Worm (Caenorhabditis elegans) whole organism, mixed stage, embryonic: ENCODE results near the gene C49F5.6.

Experiments
- M03D4.4 ChIP-seq: sonication (generic microtip); optimal IDR thresholded peaks from 2 replicates; lab custom pipeline; 2017; ENCODE audit warnings: mild to moderate bottlenecking, missing genetic modification characterization, missing compliant biosample characterization
- bed-3 ChIP-seq: fragments of 200-800 bp; sonication (Bioruptor generic); optimal IDR thresholded peaks from 3 replicates; lab custom pipeline; 2018; ENCODE audit warnings: mild to moderate bottlenecking, missing genetic modification characterization, moderate library complexity, missing compliant biosample characterization
- blmp-1 ChIP-seq: fragments of 150-350 bp; optimal IDR thresholded peaks from 2 replicates; lab custom pipeline; 2014; ENCODE audit warnings: missing biosample characterization, missing genetic modification characterization
- ceh-39 ChIP-seq: fragments of 150-350 bp; optimal IDR thresholded peaks from 2 replicates; lab custom pipeline; 2014; ENCODE audit warnings: missing biosample characterization, missing genetic modification characterization
- ceh-43 ChIP-seq: fragments of 200-800 bp; sonication (Bioruptor generic); optimal IDR thresholded peaks from 2 replicates; lab custom pipeline; 2018; ENCODE audit warnings: mild to moderate bottlenecking, missing genetic modification characterization, moderate library complexity, missing compliant biosample characterization
- ceh-83 ChIP-seq: fragments of 200-800 bp; sonication (Bioruptor generic); optimal IDR thresholded peaks from 2 replicates; lab custom pipeline; 2018; ENCODE audit warnings: mild to moderate bottlenecking, missing genetic modification characterization, missing compliant biosample characterization
- ces-1 ChIP-seq: fragments of 150-350 bp; optimal IDR thresholded peaks from 2 replicates; lab custom pipeline; 2014; ENCODE audit warnings: missing biosample characterization, missing genetic modification reagents, missing genetic modification characterization
- cnd-1 ChIP-seq: fragments of 200-800 bp; sonication (Bioruptor generic); optimal IDR thresholded peaks from 2 replicates; lab custom pipeline; 2018; ENCODE audit warnings: mild to moderate bottlenecking, missing genetic modification characterization, missing compliant biosample characterization
- drap-1 ChIP-seq: fragments of 200-800 bp; sonication (Bioruptor generic); optimal IDR thresholded peaks from 3 replicates; lab custom pipeline; 2018; ENCODE audit warnings: mild to moderate bottlenecking, missing genetic modification characterization, missing compliant biosample characterization
- elt-1 ChIP-seq: sonication (generic microtip); optimal IDR thresholded peaks from 2 replicates; lab custom pipeline; 2017; ENCODE audit warnings: missing genetic modification characterization, mild to moderate bottlenecking, missing compliant biosample characterization, antibody characterized with exemption, moderate library complexity, borderline replicate concordance; ENCODE audit not compliant: insufficient read depth
- elt-3 ChIP-seq: fragments of 150-350 bp; optimal IDR thresholded peaks from 2 replicates; lab custom pipeline; 2014; ENCODE audit warnings: missing biosample characterization, missing genetic modification characterization
- flh-1 ChIP-seq: fragments of 200-800 bp; sonication (Bioruptor generic); optimal IDR thresholded peaks from 2 replicates; lab custom pipeline; 2018; ENCODE audit warnings: mild to moderate bottlenecking, missing genetic modification characterization, moderate library complexity, missing compliant biosample characterization
- ham-2 ChIP-seq: fragments of 200-800 bp; sonication (Bioruptor generic); optimal IDR thresholded peaks from 2 replicates; lab custom pipeline; 2018; ENCODE audit warnings: mild to moderate bottlenecking, missing genetic modification characterization, missing compliant biosample characterization
- hlh-1 ChIP-seq: fragments of 150-350 bp; optimal IDR thresholded peaks from 2 replicates; lab custom pipeline; 2014; ENCODE audit warnings: missing biosample characterization, missing genetic modification reagents, missing genetic modification characterization
- lin-13 ChIP-seq: fragments of 150-350 bp; optimal IDR thresholded peaks from 2 replicates; lab custom pipeline; 2014; ENCODE audit warnings: missing biosample characterization, missing genetic modification characterization
- lin-32 ChIP-seq: fragments of 200-800 bp; sonication (Bioruptor generic); optimal IDR thresholded peaks from 2 replicates; lab custom pipeline; 2018; ENCODE audit warnings: mild to moderate bottlenecking, missing genetic modification characterization, missing compliant biosample characterization
- lsy-2 ChIP-seq: fragments of 150-350 bp; optimal IDR thresholded peaks from 2 replicates; lab custom pipeline; 2014; ENCODE audit warnings: missing biosample characterization, missing genetic modification characterization
- mab-5 ChIP-seq: fragments of 150-350 bp; optimal IDR thresholded peaks from 2 replicates; lab custom pipeline; 2014; ENCODE audit warnings: missing biosample characterization, missing genetic modification characterization
- mep-1 ChIP-seq: fragments of 150-350 bp; optimal IDR thresholded peaks from 2 replicates; lab custom pipeline; 2017; ENCODE audit warnings: missing biosample characterization, missing genetic modification reagents, missing genetic modification characterization, inconsistent platforms
- mls-2 ChIP-seq: sonication (generic microtip); optimal IDR thresholded peaks from 2 replicates; lab custom pipeline; 2016; ENCODE audit warnings: mild to moderate bottlenecking, missing genetic modification characterization, moderate library complexity, missing compliant biosample characterization
- nhr-12 ChIP-seq: fragments of 150-350 bp; optimal IDR thresholded peaks from 2 replicates; lab custom pipeline; 2014; ENCODE audit warnings: missing biosample characterization, missing genetic modification characterization
- nhr-2 ChIP-seq: fragments of 150-350 bp; optimal IDR thresholded peaks from 2 replicates; lab custom pipeline; 2014; ENCODE audit warnings: missing biosample characterization, missing genetic modification characterization
- nhr-237 ChIP-seq: fragments of 150-350 bp; optimal IDR thresholded peaks from 2 replicates; lab custom pipeline; 2014; ENCODE audit warnings: missing biosample characterization, missing genetic modification characterization
- nhr-28 ChIP-seq: fragments of 150-350 bp; optimal IDR thresholded peaks from 2 replicates; lab custom pipeline; 2014; ENCODE audit warnings: missing biosample characterization, missing genetic modification characterization
- nhr-76 ChIP-seq: sonication (generic microtip); optimal IDR thresholded peaks from 2 replicates; lab custom pipeline; 2017; ENCODE audit warnings: missing biosample characterization, missing genetic modification characterization
- pha-4 ChIP-seq: fragments of 150-350 bp; optimal IDR thresholded peaks from 2 replicates; lab custom pipeline; 2018; ENCODE audit warnings: missing biosample characterization, missing genetic modification reagents, missing genetic modification characterization
- sem-2 ChIP-seq: fragments of 200-800 bp; sonication (Bioruptor generic); optimal IDR thresholded peaks from 2 replicates; lab custom pipeline; 2018; ENCODE audit warnings: mild to moderate bottlenecking, missing genetic modification characterization, missing compliant biosample characterization
- snpc-4 ChIP-seq: fragments of 150-350 bp; optimal IDR thresholded peaks from 2 replicates; lab custom pipeline; 2014; ENCODE audit warnings: missing biosample characterization, missing genetic modification characterization
- sptf-1 ChIP-seq: sonication (generic microtip); optimal IDR thresholded peaks from 2 replicates; lab custom pipeline; 2017; ENCODE audit warnings: mild to moderate bottlenecking, missing genetic modification characterization, moderate library complexity, missing compliant biosample characterization
- tbx-8 ChIP-seq: fragments of 200-800 bp; sonication (Bioruptor generic); optimal IDR thresholded peaks from 2 replicates; lab custom pipeline; 2018; ENCODE audit warnings: mild to moderate bottlenecking, missing genetic modification characterization, moderate library complexity, missing compliant biosample characterization
- unc-120 ChIP-seq: sonication (generic microtip); optimal IDR thresholded peaks from 2 replicates; lab custom pipeline; 2017; ENCODE audit warnings: missing genetic modification characterization, missing compliant biosample characterization; ENCODE audit not compliant: poor library complexity, severe bottlenecking
- unc-39 ChIP-seq: fragments of 150-350 bp; optimal IDR thresholded peaks from 2 replicates; lab custom pipeline; 2014; ENCODE audit warnings: missing biosample characterization, missing genetic modification characterization
- unc-62 ChIP-seq: fragments of 150-350 bp; optimal IDR thresholded peaks from 2 replicates; lab custom pipeline; 2014; ENCODE audit warnings: missing biosample characterization, missing genetic modification reagents, missing genetic modification characterization
- zip-8 ChIP-seq: fragments of 150-350 bp; optimal IDR thresholded peaks from 2 replicates; lab custom pipeline; 2014; ENCODE audit warnings: missing biosample characterization, missing genetic modification characterization
- ztf-11 ChIP-seq: fragments of 150-350 bp; optimal IDR thresholded peaks from 2 replicates; lab custom pipeline; 2014; ENCODE audit warnings: missing biosample characterization, missing genetic modification characterization

Gene C49F5.6

DNA sequence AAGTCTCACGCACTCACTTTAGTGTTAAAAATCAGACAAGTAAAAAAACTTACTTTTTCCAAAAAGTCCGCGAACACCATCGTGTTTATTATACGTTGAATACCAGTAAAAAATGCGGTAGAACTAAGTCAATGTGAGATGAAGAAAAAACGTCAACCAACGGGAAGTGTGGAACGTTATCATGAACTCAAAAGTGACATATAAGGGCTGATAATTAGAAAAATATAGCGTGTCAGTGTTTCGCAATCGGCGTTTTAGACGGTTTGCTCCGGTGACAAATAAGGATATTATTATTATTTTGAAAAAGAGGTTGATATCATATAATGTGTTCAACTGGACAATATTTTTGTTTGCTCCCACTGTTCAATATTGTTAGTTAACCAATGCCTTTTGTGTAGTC is 16.8 kb downstream of the C49F5.6 start:
- TF ChIP-seq nhr-12 (tag; lab: Kevin White, UChicago) = no peak
- TF ChIP-seq pha-4 (tag; lab: Kevin White, UChicago) = no peak
- TF ChIP-seq M03D4.4 (tag; lab: Kevin White, UChicago) = no peak
- no peak for TF ChIP-seq sem-2 (GFP tag; lab: Kevin White, UChicago)
- no peak for TF ChIP-seq unc-120 (tag; lab: Kevin White, UChicago)
- TF ChIP-seq unc-62 (GFP tag; lab: Kevin White, UChicago) = no peak
- no peak for TF ChIP-seq elt-1 (tag; lab: Kevin White, UChicago)
- TF ChIP-seq unc-39 (tag; lab: Kevin White, UChicago) = no peak
- no peak for TF ChIP-seq drap-1 (GFP tag; lab: Kevin White, UChicago)
- TF ChIP-seq mep-1 = no peak
- no peak for TF ChIP-seq ham-2 (GFP tag; lab: Kevin White, UChicago)
- TF ChIP-seq ceh-39 (tag; lab: Kevin White, UChicago) = no peak
- TF ChIP-seq cnd-1 (tag; lab: Kevin White, UChicago) = no peak
- TF ChIP-seq hlh-1 (tag; lab: Kevin White, UChicago) = no peak
- no peak for TF ChIP-seq ztf-11
- TF ChIP-seq lsy-2 (tag; lab: Kevin White, UChicago) = no peak
- TF ChIP-seq mab-5 (tag; lab: Kevin White, UChicago) = no peak
- TF ChIP-seq ces-1 (GFP tag; lab: Kevin White, UChicago) = no peak
- TF ChIP-seq, all 35 proteins: peak for 0

DNA sequence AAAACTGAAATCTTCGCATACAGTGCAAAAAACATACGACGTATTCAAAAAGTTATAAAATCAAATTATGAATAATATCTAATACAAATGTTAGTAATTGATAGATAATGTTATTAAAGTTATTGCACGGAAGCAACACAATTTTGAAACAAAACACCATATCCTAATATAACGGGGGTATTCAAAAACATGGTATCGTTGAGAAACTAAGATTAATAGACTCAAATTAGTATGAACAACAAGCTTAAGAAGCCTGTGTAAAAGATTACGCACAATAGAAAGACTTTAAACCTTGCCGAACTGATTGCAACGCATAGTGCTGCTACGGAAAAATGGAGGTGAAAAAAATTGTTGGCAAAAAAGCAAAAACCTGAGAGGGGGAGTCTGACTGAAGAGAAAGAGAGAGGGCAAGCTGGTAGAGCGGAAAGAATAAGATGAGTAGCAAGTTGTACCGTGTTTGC is 17.4 kb downstream of the C49F5.6 start, which contains the start of gene sma-5:
Gene sma-5 (minus strand): TSS at position 51 of the 461 bp plus-strand sequence.
- TF ChIP-seq ceh-83 (GFP tag; lab: Kevin White, UChicago) = no peak
- TF ChIP-seq hlh-1 (tag; lab: Kevin White, UChicago) = no peak

DNA sequence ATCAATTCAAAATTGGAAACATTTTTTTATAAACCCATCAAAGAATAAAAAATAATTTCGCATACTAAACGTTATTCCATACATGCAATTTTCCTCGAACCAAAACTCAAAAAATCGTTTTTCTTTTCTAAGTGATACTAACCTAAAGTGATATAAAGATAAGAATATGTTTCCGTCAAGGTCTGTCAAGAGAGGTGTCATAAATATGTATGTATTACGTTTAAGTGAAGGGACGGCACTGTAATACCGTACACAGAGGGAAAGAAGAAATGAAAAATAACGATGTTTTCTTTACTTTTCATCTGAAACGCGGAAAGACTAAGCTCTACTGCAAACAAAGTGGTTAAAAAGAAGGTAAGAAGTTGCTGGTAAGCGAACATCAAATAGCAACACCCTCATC is 18.4 kb downstream of the C49F5.6 start:
- TF ChIP-seq nhr-12 (tag; lab: Kevin White, UChicago) (no peak), snpc-4 (tag; lab: Kevin White, UChicago) (no peak)

DNA sequence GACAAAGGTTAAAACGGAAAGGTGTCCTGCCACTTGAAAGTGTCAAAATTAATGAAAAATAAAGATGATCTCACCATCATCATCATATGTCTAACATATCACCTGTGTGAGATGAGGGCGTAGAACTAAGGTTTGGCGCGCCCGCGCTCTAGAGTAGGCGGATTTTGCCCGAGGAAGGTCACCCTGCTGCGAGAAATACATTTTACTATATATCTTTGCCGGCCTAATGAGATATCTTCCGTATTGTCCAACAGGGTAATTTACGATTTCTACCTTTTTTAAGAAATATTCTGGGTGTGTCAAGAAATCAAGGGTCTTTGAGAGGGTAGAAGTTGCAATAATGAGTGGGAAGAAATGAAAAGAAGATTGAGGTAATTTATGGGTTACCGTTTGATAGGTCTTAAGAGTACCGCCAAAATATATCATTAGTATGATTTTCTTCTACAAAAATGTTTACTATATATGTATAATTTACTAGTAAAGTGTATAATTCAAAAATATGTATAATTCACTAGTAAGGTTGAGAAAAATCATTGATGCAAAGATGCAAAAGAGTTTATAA is 19.9 kb downstream of the C49F5.6 start:
- TF ChIP-seq M03D4.4 (tag; lab: Kevin White, UChicago) = no peak
- no peak for TF ChIP-seq nhr-76 (tag; lab: Kevin White, UChicago)
- TF ChIP-seq mep-1 = no peak
- TF ChIP-seq drap-1 (GFP tag; lab: Kevin White, UChicago) = no peak
- no peak for TF ChIP-seq snpc-4 (tag; lab: Kevin White, UChicago)
- TF ChIP-seq ham-2 (GFP tag; lab: Kevin White, UChicago) = no peak
- no peak for TF ChIP-seq unc-39 (tag; lab: Kevin White, UChicago)
- TF ChIP-seq mab-5 (tag; lab: Kevin White, UChicago) = no peak
- TF ChIP-seq nhr-28 = no peak
- TF ChIP-seq sptf-1 (tag; lab: Kevin White, UChicago) = no peak
- no peak for TF ChIP-seq lin-32
- TF ChIP-seq bed-3 (GFP tag; lab: Kevin White, UChicago) = no peak
- TF ChIP-seq unc-62 (GFP tag; lab: Kevin White, UChicago) = no peak
- TF ChIP-seq cnd-1 (tag; lab: Kevin White, UChicago) = no peak
- no peak for TF ChIP-seq lsy-2 (tag; lab: Kevin White, UChicago)
- no peak for TF ChIP-seq flh-1 (GFP tag; lab: Kevin White, UChicago)

DNA sequence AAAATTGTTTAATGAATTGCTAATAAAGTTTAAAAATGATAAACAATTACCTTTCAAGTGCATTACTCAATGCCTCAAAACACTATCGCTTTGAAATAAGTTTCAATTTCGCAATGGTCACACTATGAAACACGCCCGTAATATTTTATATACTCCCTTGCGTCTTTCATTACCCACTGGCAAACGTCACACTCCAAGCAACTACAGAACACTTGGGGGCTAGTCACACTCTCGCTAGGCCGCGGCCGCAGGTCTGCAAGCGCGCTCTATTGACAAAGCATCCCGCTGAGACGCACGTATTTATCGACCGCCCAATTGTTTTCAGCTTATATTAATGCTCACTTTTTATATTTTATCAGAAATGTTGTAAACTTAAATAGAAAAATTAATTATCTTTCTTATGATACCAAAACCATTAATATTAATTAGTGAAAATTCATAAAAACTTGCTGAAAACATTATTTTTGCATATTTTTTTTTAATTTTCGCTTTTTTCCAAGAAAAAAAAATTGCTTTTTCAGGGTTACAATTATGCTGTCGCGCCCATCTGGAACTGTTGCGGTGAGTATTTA is 29.9 kb downstream of the C49F5.6 start, which contains the start of the genes nmat-1 and ucr-2.1:
Gene nmat-1 (minus strand): TSS at position 136 of the 572 bp plus-strand sequence.
Gene ucr-2.1 (plus strand): TSS at position 522 of the 572 bp plus-strand sequence.
- TF ChIP-seq lin-32 (no peak), cnd-1 (tag; lab: Kevin White, UChicago) (no peak), lsy-2 (tag; lab: Kevin White, UChicago) (peak; percentile 39), ceh-39 (tag; lab: Kevin White, UChicago) (peak; percentile 38), nhr-76 (tag; lab: Kevin White, UChicago) (no peak), zip-8 (tag; lab: Kevin White, UChicago) (no peak), M03D4.4 (tag; lab: Kevin White, UChicago) (no peak), nhr-237 (tag; lab: Kevin White, UChicago) (peak; percentile 41), lin-13 (peak; percentile 52), elt-3 (tag; lab: Kevin White, UChicago) (no peak), ces-1 (GFP tag; lab: Kevin White, UChicago) (peak; percentile 4), snpc-4 (tag; lab: Kevin White, UChicago) (no peak), mls-2 (peak; percentile 12), pha-4 (tag; lab: Kevin White, UChicago) (peak; percentile 44), sptf-1 (tag; lab: Kevin White, UChicago) (peak; percentile 53), tbx-8 (no peak), flh-1 (GFP tag; lab: Kevin White, UChicago) (no peak), ztf-11 (no peak), mab-5 (tag; lab: Kevin White, UChicago) (no peak), blmp-1 (no peak), drap-1 (GFP tag; lab: Kevin White, UChicago) (no peak), ham-2 (GFP tag; lab: Kevin White, UChicago) (peak; percentile 84), mep-1 (peak; percentile 80), ceh-43 (GFP tag; lab: Kevin White, UChicago) (no peak), nhr-2 (no peak)
